Fruit fly (Drosophila melanogaster): ENCODE measurements around the gene CG2116.

CG2116 gene

DNA sequence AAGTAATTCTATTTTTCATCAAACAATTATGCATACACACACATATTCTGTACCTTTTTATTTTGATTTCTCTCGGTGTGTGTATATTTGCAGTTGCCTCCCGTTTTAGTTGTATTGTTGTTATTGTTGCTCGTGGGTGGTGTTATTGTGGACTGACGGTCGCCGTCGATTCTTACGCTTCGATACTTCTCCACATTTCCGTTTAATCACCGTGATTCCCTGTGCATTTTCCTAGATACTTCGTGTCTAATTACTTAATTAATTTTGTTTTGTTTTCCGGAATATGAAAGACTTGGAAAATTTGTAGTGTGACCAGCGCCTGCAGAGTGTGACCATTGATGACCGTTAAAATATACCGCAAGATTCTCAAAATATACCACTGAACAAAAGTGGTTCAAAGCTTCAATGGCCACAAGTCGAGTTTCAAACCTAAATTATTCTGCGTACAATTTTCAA lies 35.9 kb upstream of the CG2116 start, which contains the start of gene UbcE2H:
UbcE2H (minus strand) TSS at position 343 of the 456 bp plus-strand sequence.
- TF ChIP-seq Hnf4 (GFP tag; optimal IDR thresholded peaks at IDR 0.05) = no peak
- no peak for TF ChIP-seq Rel (GFP tag; optimal IDR thresholded peaks at IDR 0.05)
- TF ChIP-seq Rel (tag; optimal IDR thresholded peaks at IDR 0.05) = peak; percentile 3
- TF ChIP-seq fru (GFP tag; optimal IDR thresholded peaks at IDR 0.05) = peak; percentile 16
- TF ChIP-seq Dfd (GFP tag; optimal IDR thresholded peaks at IDR 0.05) = no peak

DNA sequence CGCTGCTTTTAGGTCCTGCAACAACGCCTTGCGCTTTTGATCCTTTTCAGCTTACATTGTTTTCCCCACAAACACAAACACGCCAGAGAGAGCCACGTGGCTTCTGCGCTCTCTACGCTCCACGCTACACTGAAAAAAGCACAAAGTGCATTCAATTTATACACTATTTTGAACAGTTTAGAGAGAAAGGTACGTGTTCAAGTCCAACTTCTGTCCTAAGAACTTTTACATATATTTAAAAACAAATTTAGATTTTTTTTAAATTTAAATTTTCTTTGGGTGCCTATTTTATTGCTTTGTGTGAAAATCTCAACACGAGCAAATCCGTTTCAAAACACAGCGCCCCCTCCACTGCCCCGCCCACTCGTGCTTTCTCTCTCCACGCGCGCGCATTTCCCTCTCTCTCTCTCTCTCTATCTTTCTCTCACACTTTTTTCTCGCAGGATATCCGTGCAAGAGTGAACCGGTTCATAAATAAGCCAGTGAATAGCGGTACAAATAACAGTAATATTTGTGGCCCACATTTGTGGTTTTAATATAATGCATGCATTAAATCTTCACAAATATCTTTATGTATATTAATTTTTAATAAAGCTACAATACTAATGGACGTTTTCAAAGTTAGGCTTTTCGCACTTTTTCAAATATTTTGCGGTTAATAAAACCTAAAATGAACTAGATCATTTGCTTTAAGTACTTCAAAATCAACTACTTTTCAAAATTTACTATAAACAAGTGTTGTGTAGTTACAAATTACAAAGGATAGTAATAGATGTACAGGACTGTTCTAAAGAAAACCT lies 29.4 kb upstream of the CG2116 start:
- no peak for TF ChIP-seq Mio (GFP tag; optimal IDR thresholded peaks at IDR 0.05)
- TF ChIP-seq sage (GFP tag; optimal IDR thresholded peaks at IDR 0.05) = no peak
- no peak for TF ChIP-seq usp (GFP tag; optimal IDR thresholded peaks at IDR 0.05)
- no peak for TF ChIP-seq Hr78 (GFP tag; optimal IDR thresholded peaks at IDR 0.05)
- peak; percentile 65 for TF ChIP-seq ey (GFP tag; optimal IDR thresholded peaks at IDR 0.05)
- TF ChIP-seq dmrt93B (GFP tag; optimal IDR thresholded peaks at IDR 0.05) = peak; percentile 33
- no peak for TF ChIP-seq jim (GFP tag; optimal IDR thresholded peaks at IDR 0.05)
- no peak for TF ChIP-seq GATAd (GFP tag; optimal IDR thresholded peaks at IDR 0.05)
- no peak for TF ChIP-seq Dfd (GFP tag; optimal IDR thresholded peaks at IDR 0.05)
- TF ChIP-seq N (GFP tag; optimal IDR thresholded peaks at IDR 0.05) = no peak
- TF ChIP-seq fru (GFP tag; optimal IDR thresholded peaks at IDR 0.05) = peak; percentile 72
- TF ChIP-seq sv (GFP tag; optimal IDR thresholded peaks at IDR 0.05) = peak; percentile 63
- TF ChIP-seq CrebA (GFP tag; optimal IDR thresholded peaks at IDR 0.05; ENCODE audit: borderline replicate concordance) = no peak
- TF ChIP-seq CG9705 (GFP tag; optimal IDR thresholded peaks at IDR 0.05) = no peak
- peak; percentile 82 for TF ChIP-seq h (GFP tag; optimal IDR thresholded peaks at IDR 0.05)
- no peak for TF ChIP-seq Vsx2 (GFP tag; optimal IDR thresholded peaks at IDR 0.05; ENCODE audit: partially characterized antibody)
- TF ChIP-seq psq (GFP tag; optimal IDR thresholded peaks at IDR 0.05) = peak; percentile 61
- no peak for TF ChIP-seq dl (GFP tag; optimal IDR thresholded peaks at IDR 0.05; ENCODE audit: insufficient read depth in 1 of 2, partially characterized antibody in 2 of 2)
- TF ChIP-seq woc (GFP tag; optimal IDR thresholded peaks at IDR 0.05) = peak; percentile 50
- peak; percentile 70 for TF ChIP-seq HLH106 (tag; optimal IDR thresholded peaks at IDR 0.05)
- no peak for TF ChIP-seq Abd-B (GFP tag; optimal IDR thresholded peaks at IDR 0.05)
- TF ChIP-seq brk (GFP tag; optimal IDR thresholded peaks at IDR 0.05) = peak; percentile 64
- no peak for TF ChIP-seq CG32264 (GFP tag; optimal IDR thresholded peaks at IDR 0.05)
- no peak for TF ChIP-seq Myc (optimal IDR thresholded peaks at IDR 0.05)
- TF ChIP-seq Rel (GFP tag; optimal IDR thresholded peaks at IDR 0.05) = no peak
- TF ChIP-seq Rel (tag; optimal IDR thresholded peaks at IDR 0.05) = no peak
- no peak for TF ChIP-seq Dif (GFP tag; optimal IDR thresholded peaks at IDR 0.05; ENCODE audit: partially characterized antibody)
- TF ChIP-seq dsf (GFP tag; optimal IDR thresholded peaks at IDR 0.05; ENCODE audit: borderline replicate concordance) = no peak
- TF ChIP-seq Jra (GFP tag; optimal IDR thresholded peaks at IDR 0.05) = no peak
- peak; percentile 66 for TF ChIP-seq br (GFP tag; optimal IDR thresholded peaks at IDR 0.05)
- TF ChIP-seq tai (GFP tag; optimal IDR thresholded peaks at IDR 0.05) = no peak
- no peak for TF ChIP-seq lola (GFP tag; optimal IDR thresholded peaks at IDR 0.05)
- TF ChIP-seq Hnf4 (GFP tag; optimal IDR thresholded peaks at IDR 0.05) = peak; percentile 57
- TF ChIP-seq pan (optimal IDR thresholded peaks at IDR 0.05) = no peak
- TF ChIP-seq Sp1 (GFP tag; optimal IDR thresholded peaks at IDR 0.05) = peak; percentile 68
- TF ChIP-seq OdsH (GFP tag; optimal IDR thresholded peaks at IDR 0.05) = peak; percentile 63
- TF ChIP-seq Hr83 (GFP tag; optimal IDR thresholded peaks at IDR 0.05; ENCODE audit: poor library complexity, severe bottlenecking) = no peak
- peak; percentile 82 for TF ChIP-seq rgr (GFP tag; optimal IDR thresholded peaks at IDR 0.05)
- peak in 1 of 2 experiments; percentile 77 for TF ChIP-seq foxo (GFP tag; optimal IDR thresholded peaks at IDR 0.05)

DNA sequence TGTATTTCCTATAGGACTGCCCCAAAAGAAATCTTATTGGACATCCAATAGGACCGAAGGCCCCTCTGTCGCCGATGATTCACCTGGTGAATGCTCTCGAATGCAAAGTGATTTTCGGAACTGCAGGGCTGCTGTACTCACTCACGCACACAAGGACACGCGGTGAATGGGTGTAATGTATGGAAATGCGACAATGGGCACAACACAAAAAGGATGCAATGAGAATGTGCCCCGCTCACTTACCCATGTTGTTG lies 28.9 kb upstream of the CG2116 start:
- TF ChIP-seq woc (GFP tag; optimal IDR thresholded peaks at IDR 0.05) = no peak
- no peak for TF ChIP-seq rgr (GFP tag; optimal IDR thresholded peaks at IDR 0.05)
- no peak for TF ChIP-seq Dfd (GFP tag; optimal IDR thresholded peaks at IDR 0.05)
